Fruit fly (Drosophila melanogaster) whole organism, embryonic: ENCODE results near the gene Drs.
A peak's percentile ranks its signal among the peaks of the same experiment; 100 is the strongest.

Experiments used
- CG10431 ChIP-seq: fragments of 200-800 bp; sonication (Bioruptor generic); optimal IDR thresholded peaks from 3 replicates; lab custom pipeline; 2018; ENCODE audit warnings: missing biosample characterization, mild to moderate bottlenecking, missing genetic modification characterization
- CG12744 ChIP-seq: fragments of 200-800 bp; sonication (Bioruptor generic); optimal IDR thresholded peaks from 2 replicates; lab custom pipeline; 2016; ENCODE audit warnings: missing biosample characterization, missing genetic modification characterization
- CG13287 ChIP-seq: fragments of 200-800 bp; sonication (Bioruptor generic); IDR thresholded peaks from 2 replicates; pipeline ENCODE4 v1.3.6; 2022; ENCODE audit warnings: missing biosample characterization, missing genetic modification characterization; ENCODE audit not compliant: partially characterized antibody
- CG14710 ChIP-seq: fragments of 200-800 bp; sonication (Bioruptor generic); optimal IDR thresholded peaks from 3 replicates; lab custom pipeline; 2019; ENCODE audit warnings: missing biosample characterization, mild to moderate bottlenecking, missing genetic modification characterization, moderate library complexity
- CG15269 ChIP-seq: fragments of 200-800 bp; sonication (Bioruptor generic); optimal IDR thresholded peaks from 2 replicates; lab custom pipeline; 2018; ENCODE audit warnings: missing biosample characterization, mild to moderate bottlenecking, missing genetic modification characterization, moderate library complexity
- CG2678 ChIP-seq: fragments of 200-800 bp; sonication (Bioruptor generic); optimal IDR thresholded peaks from 3 replicates; lab custom pipeline; 2019; ENCODE audit warnings: missing biosample characterization, mild to moderate bottlenecking, missing genetic modification characterization, moderate library complexity
- CG2712 ChIP-seq: fragments of 200-800 bp; optimal IDR thresholded peaks from 3 replicates; lab custom pipeline; 2019; ENCODE audit warnings: missing biosample characterization, mild to moderate bottlenecking, missing genetic modification characterization, moderate library complexity
- CG30431 ChIP-seq: fragments of 200-800 bp; sonication (Bioruptor generic); optimal IDR thresholded peaks from 2 replicates; lab custom pipeline; 2017; ENCODE audit warnings: missing biosample characterization, missing genetic modification characterization
- CG3847 ChIP-seq: fragments of 200-800 bp; sonication (Bioruptor generic); IDR thresholded peaks from 2 replicates; pipeline ENCODE4 v1.3.6; 2022; ENCODE audit warnings: missing biosample characterization, missing genetic modification characterization
- CG42726 ChIP-seq: fragments of 200-800 bp; sonication (Bioruptor generic); IDR thresholded peaks from 2 replicates; pipeline ENCODE4 v1.3.6; 2022; ENCODE audit warnings: missing biosample characterization, missing genetic modification characterization; ENCODE audit not compliant: partially characterized antibody
- CG4404 ChIP-seq: fragments of 200-800 bp; sonication (Bioruptor generic); IDR thresholded peaks from 2 replicates; pipeline ENCODE4 v1.3.6; 2022; ENCODE audit warnings: missing biosample characterization, missing genetic modification characterization
- CG5245 ChIP-seq: fragments of 200-800 bp; sonication (Bioruptor generic); optimal IDR thresholded peaks from 3 replicates; lab custom pipeline; 2016; ENCODE audit warnings: missing biosample characterization, missing genetic modification characterization
- CG6254 ChIP-seq: fragments of 200-800 bp; sonication (Bioruptor generic); optimal IDR thresholded peaks from 3 replicates; lab custom pipeline; 2017; ENCODE audit warnings: mild to moderate bottlenecking, missing biosample characterization, missing genetic modification reagents, missing genetic modification characterization
- CG6272 ChIP-seq: fragments of 200-800 bp; sonication (Bioruptor generic); IDR thresholded peaks from 2 replicates; pipeline ENCODE4 v1.3.6; 2022; ENCODE audit warnings: missing biosample characterization, missing genetic modification characterization
- CG6854 ChIP-seq: fragments of 200-800 bp; sonication (Bioruptor generic); optimal IDR thresholded peaks from 3 replicates; lab custom pipeline; 2017; ENCODE audit warnings: missing biosample characterization, mild to moderate bottlenecking, missing genetic modification characterization
- CG7556 ChIP-seq: fragments of 200-800 bp; sonication (Bioruptor generic); optimal IDR thresholded peaks from 2 replicates; lab custom pipeline; 2017; ENCODE audit warnings: missing biosample characterization, mild to moderate bottlenecking, missing genetic modification characterization
- CG9215 ChIP-seq: fragments of 200-800 bp; sonication (Bioruptor generic); IDR thresholded peaks from 2 replicates; pipeline ENCODE4 v1.3.6; 2022; ENCODE audit warnings: missing biosample characterization, missing genetic modification characterization
- CkIIα-i1 ChIP-seq: fragments of 200-800 bp; sonication (Bioruptor generic); IDR thresholded peaks from 2 replicates; pipeline ENCODE4 v1.3.6; 2022; ENCODE audit warnings: missing biosample characterization, missing genetic modification characterization
- CrebB ChIP-seq: fragments of 200-800 bp; sonication (Bioruptor generic); optimal IDR thresholded peaks from 3 replicates; lab custom pipeline; 2018; ENCODE audit warnings: missing biosample characterization, mild to moderate bottlenecking, missing genetic modification characterization
- Dek ChIP-seq: fragments of 200-800 bp; sonication (Bioruptor generic); optimal IDR thresholded peaks from 3 replicates; lab custom pipeline; 2019; ENCODE audit warnings: missing biosample characterization, mild to moderate bottlenecking, missing genetic modification characterization, moderate library complexity
- Dip2 ChIP-seq: fragments of 200-800 bp; sonication (Bioruptor generic); IDR thresholded peaks from 2 replicates; pipeline ENCODE4 v1.3.6; 2022; ENCODE audit warnings: missing biosample characterization, missing genetic modification characterization
- HLH54F ChIP-seq: fragments of 200-800 bp; sonication (Bioruptor generic); optimal IDR thresholded peaks from 3 replicates; lab custom pipeline; 2016; ENCODE audit warnings: missing biosample characterization, missing genetic modification characterization
- Kr ChIP-seq: fragments of 200-800 bp; sonication (Bioruptor generic); optimal IDR thresholded peaks from 2 replicates; lab custom pipeline; 2017; ENCODE audit warnings: missing biosample characterization, mild to moderate bottlenecking, missing genetic modification characterization
- MTF-1 ChIP-seq: fragments of 200-800 bp; sonication (Bioruptor generic); optimal IDR thresholded peaks from 2 replicates; lab custom pipeline; 2018; ENCODE audit warnings: missing biosample characterization, mild to moderate bottlenecking, missing genetic modification characterization, borderline replicate concordance
- Mes4 ChIP-seq: fragments of 200-800 bp; sonication (Bioruptor generic); optimal IDR thresholded peaks from 2 replicates; lab custom pipeline; 2016; ENCODE audit warnings: missing biosample characterization, missing genetic modification characterization
- Mrtf ChIP-seq: fragments of 200-800 bp; sonication (Bioruptor generic); IDR thresholded peaks from 3 replicates; pipeline ENCODE4 v1.3.6; 2022; ENCODE audit warnings: missing biosample characterization, missing genetic modification characterization
- Oaz ChIP-seq: fragments of 200-800 bp; sonication (Bioruptor generic); IDR thresholded peaks from 2 replicates; pipeline ENCODE4 v1.3.6; 2022; ENCODE audit warnings: missing biosample characterization, missing genetic modification characterization
- Optix ChIP-seq: fragments of 200-800 bp; sonication (Bioruptor generic); IDR thresholded peaks from 3 replicates; pipeline ENCODE4 v1.3.6; 2022; ENCODE audit warnings: missing biosample characterization, missing genetic modification characterization
- Pdp1 ChIP-seq, 2 experiments: fragments of 200-800 bp; sonication (Bioruptor generic); optimal IDR thresholded peaks; 3 replicates each; lab custom pipeline; 2016; ENCODE audit warnings: missing biosample characterization in 2 of 2, missing genetic modification characterization in 2 of 2, mild to moderate bottlenecking in 1 of 2, moderate library complexity in 1 of 2
- Six4 ChIP-seq: fragments of 200-800 bp; sonication (Bioruptor generic); optimal IDR thresholded peaks from 2 replicates; lab custom pipeline; 2016; ENCODE audit warnings: missing biosample characterization, missing genetic modification characterization
- ara ChIP-seq: fragments of 200-800 bp; sonication (Bioruptor generic); IDR thresholded peaks from 2 replicates; pipeline ENCODE4 v1.3.6; 2022; ENCODE audit warnings: missing biosample characterization, missing genetic modification characterization
- ase ChIP-seq: fragments of 200-800 bp; sonication (Bioruptor generic); IDR thresholded peaks from 3 replicates; pipeline ENCODE4 v1.3.6; 2022; ENCODE audit warnings: missing biosample characterization, missing genetic modification characterization
- bab2 ChIP-seq: fragments of 200-800 bp; sonication (Bioruptor generic); optimal IDR thresholded peaks from 2 replicates; lab custom pipeline; 2016; ENCODE audit warnings: missing biosample characterization, missing genetic modification characterization
- chm ChIP-seq: fragments of 200-800 bp; sonication (Bioruptor generic); IDR thresholded peaks from 2 replicates; pipeline ENCODE4 v1.3.6; 2022; ENCODE audit warnings: missing biosample characterization, missing genetic modification characterization
- danr ChIP-seq: fragments of 200-800 bp; sonication (Bioruptor generic); IDR thresholded peaks from 2 replicates; pipeline ENCODE4 v1.3.6; 2022; ENCODE audit warnings: missing biosample characterization, missing genetic modification characterization
- gce ChIP-seq: fragments of 200-800 bp; sonication (Bioruptor generic); IDR thresholded peaks from 3 replicates; pipeline ENCODE4 v1.3.6; 2022; ENCODE audit warnings: missing biosample characterization, missing genetic modification characterization
- gro ChIP-seq: fragments of 200-800 bp; sonication (Bioruptor generic); optimal IDR thresholded peaks from 2 replicates; lab custom pipeline; 2016; ENCODE audit warnings: missing biosample characterization, missing genetic modification characterization
- gt ChIP-seq: fragments of 200-800 bp; sonication (Bioruptor generic); IDR thresholded peaks from 2 replicates; pipeline ENCODE4 v1.3.6; 2022; ENCODE audit warnings: missing biosample characterization, missing genetic modification characterization
- hb ChIP-seq: fragments of 200-800 bp; sonication (Bioruptor generic); IDR thresholded peaks from 3 replicates; pipeline ENCODE4 v1.3.6; 2022; ENCODE audit warnings: missing biosample characterization, missing genetic modification characterization; ENCODE audit not compliant: partially characterized antibody
- insv ChIP-seq, 2 experiments: fragments of 200-800 bp; sonication (Bioruptor generic); optimal IDR thresholded peaks; 3 replicates each; lab custom pipeline; 2016 to 2018; ENCODE audit warnings: missing biosample characterization in 2 of 2, missing genetic modification characterization in 2 of 2
- ken ChIP-seq: fragments of 200-800 bp; sonication (Bioruptor generic); IDR thresholded peaks from 3 replicates; pipeline ENCODE4 v1.3.6; 2022; ENCODE audit warnings: missing biosample characterization, missing genetic modification characterization
- mld ChIP-seq: fragments of 200-800 bp; sonication (Bioruptor generic); IDR thresholded peaks from 3 replicates; pipeline ENCODE4 v1.3.6; 2022; ENCODE audit warnings: missing biosample characterization, missing genetic modification characterization; ENCODE audit not compliant: partially characterized antibody
- p53 ChIP-seq: fragments of 200-800 bp; sonication (Bioruptor generic); optimal IDR thresholded peaks from 2 replicates; lab custom pipeline; 2016; ENCODE audit warnings: missing biosample characterization, missing genetic modification characterization
- pan ChIP-seq, 4 experiments: fragments of >200 bp in 3 of 4; fragments of 200-800 bp in 1 of 4; sonication (Bioruptor generic) in 1 of 4; optimal IDR thresholded peaks in 3 of 4; IDR thresholded peaks in 1 of 4; 2 replicates each; pipeline versions ENCODE4 v1.3.6 to Lab custom; 2017 to 2022; ENCODE audit warnings: missing biosample characterization in 2 of 4, missing genetic modification characterization in 2 of 4, mixed read lengths in 1 of 4
- sisA ChIP-seq: fragments of 200-800 bp; sonication (Bioruptor generic); IDR thresholded peaks from 2 replicates; pipeline ENCODE4 v1.3.6; 2022; ENCODE audit warnings: missing biosample characterization, missing genetic modification characterization
- slou ChIP-seq: fragments of 200-800 bp; sonication (Bioruptor generic); optimal IDR thresholded peaks from 3 replicates; lab custom pipeline; 2016; ENCODE audit warnings: missing biosample characterization, missing genetic modification characterization
- stc ChIP-seq: fragments of 200-800 bp; sonication (Bioruptor generic); IDR thresholded peaks from 2 replicates; pipeline ENCODE4 v1.3.6; 2022; ENCODE audit warnings: missing biosample characterization, missing genetic modification characterization
- stwl ChIP-seq: fragments of 200-800 bp; sonication (Bioruptor generic); optimal IDR thresholded peaks from 3 replicates; lab custom pipeline; 2018; ENCODE audit warnings: missing biosample characterization, mild to moderate bottlenecking, missing genetic modification characterization, moderate library complexity

Gene Drs

dm6 chr3L:3388708-3389665 is 19.6 kb downstream of the Drs start:
- TF ChIP-seq Dek (tag; lab: Kevin White, UChicago), result no peak
- TF ChIP-seq Six4 (GFP tag; lab: Kevin White, UChicago), result no peak
- TF ChIP-seq CrebB (tag; lab: Kevin White, UChicago), result no peak
- peak; percentile 57; the same call in 1 of the 2 replicates for TF ChIP-seq chm (GFP tag; lab: Robert Waterston, UW)
- no peak for TF ChIP-seq danr
- TF ChIP-seq p53, result no peak
- TF ChIP-seq slou, result no peak
- TF ChIP-seq CG10431, result no peak
- no peak for TF ChIP-seq CG42726
- TF ChIP-seq Oaz, result no peak
- no peak for TF ChIP-seq Dip2 (GFP tag; lab: Robert Waterston, UW)
- peak; percentile 19; the same call in 2 of the 3 replicates for TF ChIP-seq Mrtf (GFP tag; lab: Robert Waterston, UW)
- no peak for TF ChIP-seq CG7556 (GFP tag; lab: Kevin White, UChicago)
- peak; percentile 31; the same call in 1 of the 3 replicates for TF ChIP-seq ken (GFP tag; lab: Robert Waterston, UW)
- no peak for TF ChIP-seq gro (GFP tag; lab: Kevin White, UChicago)
- TF ChIP-seq hb (GFP tag; lab: Robert Waterston, UW), result no peak
- no peak for TF ChIP-seq stwl (tag; lab: Kevin White, UChicago)
- TF ChIP-seq CG12744 (GFP tag; lab: Kevin White, UChicago), result no peak
- TF ChIP-seq gce (GFP tag; lab: Robert Waterston, UW), result 0 out of 3 replicates have a peak, but pooled peaks have one; percentile 18
- no peak for TF ChIP-seq CG3847 (GFP tag; lab: Robert Waterston, UW)
- TF ChIP-seq CG6254 (GFP tag; lab: Kevin White, UChicago), result no peak
- no peak for TF ChIP-seq MTF-1
- no peak for TF ChIP-seq CG6272 (GFP tag; lab: Robert Waterston, UW)
- TF ChIP-seq Pdp1 (GFP tag; optimal IDR thresholded peaks at IDR 0.05; lab: Kevin White, UChicago), result peak; percentile 5 to 37
- no peak for TF ChIP-seq Kr (GFP tag; lab: Kevin White, UChicago)
- TF ChIP-seq pan (optimal IDR thresholded peaks at IDR 0.05; lab: Kevin White, UChicago), result no peak
- no peak for TF ChIP-seq pan (GFP tag; optimal IDR thresholded peaks at IDR 0.05 in 1 of 2, IDR thresholded peaks at IDR 0.05 in 1 of 2)
- no peak for TF ChIP-seq CG9215 (GFP tag; lab: Robert Waterston, UW)
- no peak for TF ChIP-seq Mes4
- no peak for TF ChIP-seq HLH54F (GFP tag; lab: Kevin White, UChicago)
- TF ChIP-seq bab2 (GFP tag; lab: Kevin White, UChicago), result no peak
- TF ChIP-seq CG2712 (tag; lab: Kevin White, UChicago), result peak; percentile 28
- TF ChIP-seq insv (GFP tag; optimal IDR thresholded peaks at IDR 0.05; lab: Kevin White, UChicago), result no peak
- peak; percentile 5 for TF ChIP-seq CG15269 (tag; lab: Kevin White, UChicago)
- 0 out of 3 replicates have a peak, but pooled peaks have one; percentile 24 for TF ChIP-seq Optix
- no peak for TF ChIP-seq CG30431
- TF ChIP-seq sisA, result peak; percentile 31
- TF ChIP-seq CG14710 (tag; lab: Kevin White, UChicago), result no peak
- TF ChIP-seq CkIIα-i1 (GFP tag; lab: Robert Waterston, UW), result no peak
- no peak for TF ChIP-seq CG5245 (GFP tag; lab: Kevin White, UChicago)
- TF ChIP-seq CG2678 (tag; lab: Kevin White, UChicago), result no peak
- 0 out of 2 replicates have a peak, but pooled peaks have one; percentile 6 for TF ChIP-seq stc (GFP tag; lab: Robert Waterston, UW)
- TF ChIP-seq CG4404, result no peak
- 0 out of 2 replicates have a peak, but pooled peaks have one; percentile 6 for TF ChIP-seq gt (GFP tag; lab: Robert Waterston, UW)
- TF ChIP-seq mld (GFP tag; lab: Robert Waterston, UW), result no peak
- TF ChIP-seq CG6854 (GFP tag; lab: Kevin White, UChicago), result no peak
- no peak for TF ChIP-seq ase (GFP tag; lab: Robert Waterston, UW)
- peak; percentile 71 for TF ChIP-seq ara
- TF ChIP-seq CG13287 (GFP tag; lab: Robert Waterston, UW), result no peak
